Worm (Caenorhabditis elegans): ENCODE measurements around the gene ric-3.
A peak's percentile ranks its signal among the peaks of the same experiment; 100 is the strongest.

ric-3 gene

ce11 chrIV:7790801-7791588 lies 27.1 kb upstream of the ric-3 start, which contains the start of gene rsp-6:
rsp-6 (minus strand) TSS chrIV:7791229.
- no peak for TF ChIP-seq aly-2 (tag; optimal IDR thresholded peaks at IDR 0.05)
- TF ChIP-seq T26A8.4 (GFP tag; IDR thresholded peaks at IDR 0.05): peak; percentile 69
- TF ChIP-seq nhr-48 (tag; optimal IDR thresholded peaks at IDR 0.05): peak; percentile 16
- TF ChIP-seq nhr-77 (tag; optimal IDR thresholded peaks at IDR 0.05): peak; percentile 78
- no peak for TF ChIP-seq ZK546.5 (tag; optimal IDR thresholded peaks at IDR 0.05)
- TF ChIP-seq nhr-41 (GFP tag; IDR thresholded peaks at IDR 0.05): no peak
- peak; percentile 61 for TF ChIP-seq pha-4 (GFP tag; IDR thresholded peaks at IDR 0.05)
- TF ChIP-seq pha-4 (tag; optimal IDR thresholded peaks at IDR 0.05): peak; percentile 43
- peak; percentile 99 for TF ChIP-seq D1046.2 (GFP tag; IDR thresholded peaks at IDR 0.05)
- TF ChIP-seq lim-7 (GFP tag; IDR thresholded peaks at IDR 0.05): no peak
- no peak for TF ChIP-seq tag-97 (GFP tag; IDR thresholded peaks at IDR 0.05)
- TF ChIP-seq Y5F2A.4 (GFP tag; optimal IDR thresholded peaks at IDR 0.05): no peak
- TF ChIP-seq arid-1 (GFP tag; conservative IDR thresholded peaks at IDR 0.05): peak; percentile 69
- TF ChIP-seq skn-1 (tag; optimal IDR thresholded peaks at IDR 0.05): no peak
- peak; percentile 56; the same call in 1 of the 2 replicates for TF ChIP-seq ceh-44 (GFP tag; IDR thresholded peaks at IDR 0.05)
- no peak for TF ChIP-seq sdz-12 (GFP tag; optimal IDR thresholded peaks at IDR 0.05)
- TF ChIP-seq ceh-28 (tag; optimal IDR thresholded peaks at IDR 0.05): no peak
- peak; percentile 81 for TF ChIP-seq T20F7.1 (GFP tag; optimal IDR thresholded peaks at IDR 0.05)
- peak; percentile 78 for TF ChIP-seq nhr-11 (tag; optimal IDR thresholded peaks at IDR 0.05)
- peak; percentile 18; the same call in 1 of the 2 replicates for TF ChIP-seq Y48G9A.11 (GFP tag; IDR thresholded peaks at IDR 0.05)
- no peak for TF ChIP-seq nhr-237 (tag; optimal IDR thresholded peaks at IDR 0.05)
- TF ChIP-seq vab-7 (GFP tag; IDR thresholded peaks at IDR 0.05): peak; percentile 58; the same call in 1 of the 2 replicates
- peak; percentile 15 for TF ChIP-seq jun-1 (tag; optimal IDR thresholded peaks at IDR 0.05)
- TF ChIP-seq mxl-3 (GFP tag; optimal IDR thresholded peaks at IDR 0.05): peak; percentile 62
- no peak for TF ChIP-seq cey-2 (tag; optimal IDR thresholded peaks at IDR 0.05; ENCODE audit: borderline replicate concordance, insufficient read depth)
- peak; percentile 60 for TF ChIP-seq nhr-28 (tag; optimal IDR thresholded peaks at IDR 0.05)
- no peak for TF ChIP-seq zag-1 (tag; optimal IDR thresholded peaks at IDR 0.05)
- TF ChIP-seq ztf-7 (tag; optimal IDR thresholded peaks at IDR 0.05): no peak
- TF ChIP-seq snpc-1.2 (GFP tag; IDR thresholded peaks at IDR 0.05): 0 out of 2 replicates have a peak, but pooled peaks have one; percentile 14
- peak; percentile 61 for TF ChIP-seq nhr-102 (tag; optimal IDR thresholded peaks at IDR 0.05)
- TF ChIP-seq mdt-29 (GFP tag; IDR thresholded peaks at IDR 0.05): no peak
- TF ChIP-seq lin-39 (tag; optimal IDR thresholded peaks at IDR 0.05): no peak
- TF ChIP-seq dpl-1 (GFP tag; optimal IDR thresholded peaks at IDR 0.05): peak; percentile 92
- TF ChIP-seq F10B5.3 (tag; optimal IDR thresholded peaks at IDR 0.05): no peak
- TF ChIP-seq mxl-2 (GFP tag; conservative IDR thresholded peaks at IDR 0.05): no peak
- TF ChIP-seq attf-4 (tag; optimal IDR thresholded peaks at IDR 0.05): no peak
- TF ChIP-seq php-3 (GFP tag; IDR thresholded peaks at IDR 0.05): no peak
- TF ChIP-seq F44E2.7 (GFP tag; IDR thresholded peaks at IDR 0.05): no peak
- no peak for TF ChIP-seq spr-1 (tag; optimal IDR thresholded peaks at IDR 0.05)
- no peak for TF ChIP-seq ceh-20 (GFP tag; IDR thresholded peaks at IDR 0.05)
- TF ChIP-seq saeg-2 (GFP tag; IDR thresholded peaks at IDR 0.05): no peak
- TF ChIP-seq Y75B8A.6 (GFP tag; IDR thresholded peaks at IDR 0.05): no peak
- no peak for TF ChIP-seq ZK337.2 (GFP tag; IDR thresholded peaks at IDR 0.05)
- TF ChIP-seq unc-130 (GFP tag; optimal IDR thresholded peaks at IDR 0.05): peak; percentile 74
- TF ChIP-seq ctbp-1 (GFP tag; IDR thresholded peaks at IDR 0.05): peak; percentile 41; the same call in 1 of the 2 replicates
- TF ChIP-seq dmd-6 (GFP tag; IDR thresholded peaks at IDR 0.05): peak; percentile 26; the same call in 1 of the 2 replicates
- peak; percentile 81 for TF ChIP-seq nhr-6 (tag; optimal IDR thresholded peaks at IDR 0.05)
- peak; percentile 90 for TF ChIP-seq hlh-11 (tag; optimal IDR thresholded peaks at IDR 0.05)
- no peak for TF ChIP-seq zip-2 (tag; optimal IDR thresholded peaks at IDR 0.05)
- peak in 1 of 2 experiments; percentile 75 for TF ChIP-seq hif-1 (tag; optimal IDR thresholded peaks at IDR 0.05)
